Fruit fly (Drosophila melanogaster) whole organism, wandering third instar larva: ENCODE measurements around the gene Acp65Aa.

ENCODE experiments used
- Abd-B ChIP-seq: fragments of >200 bp; optimal IDR thresholded peaks from 2 replicates; lab custom pipeline; 2017; ENCODE audit warnings: missing biosample characterization, missing genetic modification characterization
- Dfd ChIP-seq: fragments of >200 bp; optimal IDR thresholded peaks from 2 replicates; lab custom pipeline; 2017; ENCODE audit warnings: missing biosample characterization, missing genetic modification characterization
- Jra ChIP-seq: sonication (Bioruptor generic); optimal IDR thresholded peaks from 2 replicates; lab custom pipeline; 2016; ENCODE audit warnings: missing biosample characterization, missing genetic modification characterization
- Myc ChIP-seq: fragments of >200 bp; optimal IDR thresholded peaks from 2 replicates; lab custom pipeline; 2017
- Sp1 ChIP-seq: fragments of 200-800 bp; sonication (Bioruptor generic); optimal IDR thresholded peaks from 3 replicates; lab custom pipeline; 2019; ENCODE audit warnings: missing biosample characterization, mild to moderate bottlenecking, missing genetic modification characterization, moderate library complexity
- br ChIP-seq: fragments of 200-800 bp; sonication (Bioruptor generic); optimal IDR thresholded peaks from 2 replicates; lab custom pipeline; 2016; ENCODE audit warnings: missing biosample characterization, missing genetic modification characterization
- dsf ChIP-seq: sonication (Bioruptor generic); optimal IDR thresholded peaks from 2 replicates; lab custom pipeline; 2016; ENCODE audit warnings: missing biosample characterization, missing genetic modification characterization, borderline replicate concordance
- jim ChIP-seq: fragments of 175-275, 200-325 bp; sonication (Bioruptor generic); optimal IDR thresholded peaks from 2 replicates; lab custom pipeline; 2016; ENCODE audit warnings: missing biosample characterization, mild to moderate bottlenecking, missing genetic modification characterization
- pan ChIP-seq: fragments of >200 bp; optimal IDR thresholded peaks from 2 replicates; lab custom pipeline; 2017
- usp ChIP-seq: fragments of >200 bp; optimal IDR thresholded peaks from 2 replicates; lab custom pipeline; 2017; ENCODE audit warnings: missing biosample characterization, missing genetic modification characterization

DNA sequence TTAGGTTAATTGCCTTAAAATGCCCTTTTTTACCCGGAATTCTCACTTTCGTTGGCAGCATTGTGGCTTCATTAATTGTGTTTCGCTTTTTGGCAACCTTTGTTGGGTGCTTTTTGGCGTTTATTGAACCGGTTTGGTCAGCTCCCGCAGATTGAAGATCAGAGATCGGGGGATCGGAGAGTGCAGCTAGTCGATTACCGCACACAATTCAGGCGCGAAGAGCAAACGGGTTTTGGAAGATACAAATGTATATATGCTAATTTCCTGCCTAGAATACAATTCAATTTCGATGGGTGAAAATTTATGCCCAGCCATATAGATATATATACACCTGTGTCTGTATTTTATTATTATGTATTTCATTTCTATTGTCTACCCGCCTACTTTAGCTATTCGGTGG lies 11.0 kb downstream of the Acp65Aa start:
- TF ChIP-seq Sp1 (no peak), usp (GFP tag; lab: Kevin White, UChicago) (no peak), Jra (no peak), Dfd (no peak), jim (GFP tag; lab: Kevin White, UChicago) (no peak), Myc (lab: Kevin White, UChicago) (no peak), pan (lab: Kevin White, UChicago) (no peak), dsf (GFP tag; lab: Kevin White, UChicago) (no peak), br (GFP tag; lab: Kevin White, UChicago) (no peak), Abd-B (no peak)
